Fruit fly (Drosophila melanogaster) whole organism, prepupa: ENCODE data around the gene Inx3.

Experiments
- Blimp-1 ChIP-seq: fragments of 200-800 bp; sonication (Bioruptor generic); optimal IDR thresholded peaks from 3 replicates; lab custom pipeline; 2017; ENCODE audit warnings: missing biosample characterization, missing genetic modification characterization, mild to moderate bottlenecking, moderate library complexity, missing genetic modification reagents
- CG10631 ChIP-seq: fragments of 200-800 bp; sonication (Bioruptor generic); optimal IDR thresholded peaks from 2 replicates; lab custom pipeline; 2016; ENCODE audit warnings: missing biosample characterization, missing genetic modification characterization
- CG10669 ChIP-seq: fragments of 200-800 bp; sonication (Bioruptor generic); optimal IDR thresholded peaks from 3 replicates; lab custom pipeline; 2018; ENCODE audit warnings: missing biosample characterization, mild to moderate bottlenecking, missing genetic modification characterization, moderate library complexity
- CG11294 ChIP-seq: fragments of 200-800 bp; sonication (Bioruptor generic); IDR thresholded peaks from 2 replicates; pipeline ENCODE4 v1.3.6; 2022; ENCODE audit warnings: missing biosample characterization, missing genetic modification characterization
- CG11762 ChIP-seq: fragments of 200-800 bp; sonication (Bioruptor generic); optimal IDR thresholded peaks from 3 replicates; lab custom pipeline; 2016; ENCODE audit warnings: missing biosample characterization, missing genetic modification characterization; ENCODE audit not compliant: insufficient read depth
- CG15336 ChIP-seq: fragments of 200-800 bp; sonication (Bioruptor generic); IDR thresholded peaks from 2 replicates; pipeline ENCODE4 v1.3.6; 2022; ENCODE audit warnings: missing biosample characterization, missing genetic modification characterization
- CG1621 ChIP-seq: fragments of 200-800 bp; sonication (Bioruptor generic); optimal IDR thresholded peaks from 3 replicates; lab custom pipeline; 2018; ENCODE audit warnings: missing biosample characterization, mild to moderate bottlenecking, missing genetic modification characterization
- CG3032 ChIP-seq: fragments of 200-800 bp; optimal IDR thresholded peaks from 2 replicates; lab custom pipeline; 2019; ENCODE audit warnings: missing biosample characterization, mild to moderate bottlenecking, missing genetic modification characterization, moderate library complexity
- CG31627 ChIP-seq: fragments of 200-800 bp; sonication (Bioruptor generic); optimal IDR thresholded peaks from 3 replicates; lab custom pipeline; 2016; ENCODE audit warnings: missing biosample characterization, missing genetic modification characterization
- CG32006 ChIP-seq: fragments of 200-800 bp; sonication (Bioruptor generic); optimal IDR thresholded peaks from 3 replicates; lab custom pipeline; 2017; ENCODE audit warnings: missing biosample characterization, mild to moderate bottlenecking, missing genetic modification characterization
- CG3919 ChIP-seq: fragments of 200-800 bp; sonication (Bioruptor generic); optimal IDR thresholded peaks from 3 replicates; lab custom pipeline; 2016; ENCODE audit warnings: missing biosample characterization, missing genetic modification characterization
- CG4318 ChIP-seq: fragments of 200-800 bp; sonication (Bioruptor generic); optimal IDR thresholded peaks from 3 replicates; lab custom pipeline; 2017; ENCODE audit warnings: missing biosample characterization, mild to moderate bottlenecking, missing genetic modification characterization
- CG6276 ChIP-seq: fragments of 200-800 bp; sonication (Bioruptor generic); optimal IDR thresholded peaks from 2 replicates; lab custom pipeline; 2017; ENCODE audit warnings: missing biosample characterization, mild to moderate bottlenecking, missing genetic modification characterization
- CG6808 ChIP-seq: fragments of 200-800 bp; sonication (Bioruptor generic); optimal IDR thresholded peaks from 3 replicates; lab custom pipeline; 2017; ENCODE audit warnings: missing biosample characterization, missing genetic modification characterization, mild to moderate bottlenecking, moderate library complexity, missing genetic modification reagents
- CG6854 ChIP-seq: fragments of 200-800 bp; sonication (Bioruptor generic); optimal IDR thresholded peaks from 2 replicates; lab custom pipeline; 2017; ENCODE audit warnings: missing biosample characterization, mild to moderate bottlenecking, missing genetic modification characterization
- CG8119 ChIP-seq: fragments of 200-800 bp; sonication (Bioruptor generic); IDR thresholded peaks from 3 replicates; pipeline ENCODE4 v1.3.6; 2022; ENCODE audit warnings: missing biosample characterization, missing genetic modification characterization
- CG8319 ChIP-seq: fragments of 200-800 bp; sonication (Bioruptor generic); optimal IDR thresholded peaks from 3 replicates; lab custom pipeline; 2016; ENCODE audit warnings: missing biosample characterization, missing genetic modification characterization
- Eip75B ChIP-seq: fragments of 200-800 bp; sonication (Bioruptor generic); optimal IDR thresholded peaks from 3 replicates; lab custom pipeline; 2016; ENCODE audit warnings: missing biosample characterization, missing genetic modification characterization
- Eip78C ChIP-seq: fragments of 200-800 bp; sonication (Bioruptor generic); peaks from one replicate; lab custom pipeline; 2016; ENCODE audit warnings: missing biosample characterization, missing genetic modification characterization
- Eip93F ChIP-seq: fragments of 200-800 bp; sonication (Bioruptor generic); optimal IDR thresholded peaks from 2 replicates; lab custom pipeline; 2016; ENCODE audit warnings: missing biosample characterization, mild to moderate bottlenecking, missing genetic modification characterization
- Ets21C ChIP-seq: fragments of 200-800 bp; sonication (Bioruptor generic); optimal IDR thresholded peaks from 3 replicates; lab custom pipeline; 2016; ENCODE audit warnings: missing biosample characterization, missing genetic modification characterization
- Ets96B ChIP-seq: fragments of 200-800 bp; optimal IDR thresholded peaks from 2 replicates; lab custom pipeline; 2019; ENCODE audit warnings: missing biosample characterization, mild to moderate bottlenecking, missing genetic modification characterization, moderate library complexity
- Hr38 ChIP-seq: sonication (Bioruptor generic); optimal IDR thresholded peaks from 2 replicates; lab custom pipeline; 2016; ENCODE audit warnings: missing biosample characterization, missing genetic modification characterization
- Hr39 ChIP-seq: fragments of 200-800 bp; sonication (Bioruptor generic); optimal IDR thresholded peaks from 2 replicates; lab custom pipeline; 2016; ENCODE audit warnings: missing biosample characterization, missing genetic modification characterization
- Hr4 ChIP-seq: fragments of 200-800 bp; sonication (Bioruptor generic); optimal IDR thresholded peaks from 3 replicates; lab custom pipeline; 2016; ENCODE audit warnings: missing biosample characterization, missing genetic modification characterization
- Lpt ChIP-seq: fragments of 200-800 bp; sonication (Bioruptor generic); optimal IDR thresholded peaks from 3 replicates; lab custom pipeline; 2016; ENCODE audit warnings: missing biosample characterization, missing genetic modification characterization
- Met ChIP-seq: fragments of 200-800 bp; sonication (Bioruptor generic); optimal IDR thresholded peaks from 3 replicates; lab custom pipeline; 2016; ENCODE audit warnings: missing biosample characterization, missing genetic modification characterization
- OdsH ChIP-seq: fragments of 200-800 bp; sonication (Bioruptor generic); optimal IDR thresholded peaks from 3 replicates; lab custom pipeline; 2016; ENCODE audit warnings: missing biosample characterization, missing genetic modification characterization
- Smox ChIP-seq: fragments of 200-800 bp; sonication (Bioruptor generic); optimal IDR thresholded peaks from 3 replicates; lab custom pipeline; 2016; ENCODE audit warnings: missing biosample characterization, missing genetic modification characterization
- Sox102F ChIP-seq: fragments of 200-800 bp; sonication (Bioruptor generic); optimal IDR thresholded peaks from 2 replicates; lab custom pipeline; 2016; ENCODE audit warnings: missing biosample characterization, mild to moderate bottlenecking, missing genetic modification characterization
- Sox14 ChIP-seq: fragments of 200-800 bp; sonication (Bioruptor generic); optimal IDR thresholded peaks from 3 replicates; lab custom pipeline; 2016; ENCODE audit warnings: missing biosample characterization, missing genetic modification characterization
- Sox15 ChIP-seq: fragments of 200-800 bp; sonication (Bioruptor generic); optimal IDR thresholded peaks from 3 replicates; lab custom pipeline; 2016; ENCODE audit warnings: missing biosample characterization, missing genetic modification characterization
- achi ChIP-seq: fragments of 200-800 bp; sonication (Bioruptor generic); optimal IDR thresholded peaks from 3 replicates; lab custom pipeline; 2016; ENCODE audit warnings: missing biosample characterization, missing genetic modification characterization
- dac ChIP-seq: fragments of 200-800 bp; sonication (Bioruptor generic); optimal IDR thresholded peaks from 2 replicates; lab custom pipeline; 2017; ENCODE audit warnings: missing biosample characterization, mild to moderate bottlenecking, missing genetic modification characterization
- esn ChIP-seq: fragments of 200-800 bp; sonication (Bioruptor generic); optimal IDR thresholded peaks from 2 replicates; lab custom pipeline; 2016; ENCODE audit warnings: missing biosample characterization, mild to moderate bottlenecking, missing genetic modification characterization, moderate library complexity
- fd59A ChIP-seq: fragments of 200-800 bp; sonication (Bioruptor generic); optimal IDR thresholded peaks from 2 replicates; lab custom pipeline; 2017; ENCODE audit warnings: missing biosample characterization, mild to moderate bottlenecking, missing genetic modification characterization, missing genetic modification reagents
- fkh ChIP-seq: fragments of 200-800 bp; sonication (Bioruptor generic); optimal IDR thresholded peaks from 3 replicates; lab custom pipeline; 2017; ENCODE audit warnings: missing biosample characterization, mild to moderate bottlenecking, missing genetic modification characterization, moderate library complexity
- lz ChIP-seq: fragments of 200-800 bp; sonication (Bioruptor generic); optimal IDR thresholded peaks from 3 replicates; lab custom pipeline; 2016; ENCODE audit warnings: missing biosample characterization, missing genetic modification characterization
- net ChIP-seq: fragments of 200-800 bp; sonication (Bioruptor generic); optimal IDR thresholded peaks from 3 replicates; lab custom pipeline; 2016; ENCODE audit warnings: missing biosample characterization, missing genetic modification characterization
- pdm3 ChIP-seq: fragments of 200-800 bp; sonication (Bioruptor generic); optimal IDR thresholded peaks from 3 replicates; lab custom pipeline; 2016; ENCODE audit warnings: missing biosample characterization, missing genetic modification characterization
- spab ChIP-seq: fragments of 200-800 bp; sonication (Bioruptor generic); optimal IDR thresholded peaks from 2 replicates; lab custom pipeline; 2017; ENCODE audit warnings: missing biosample characterization, mild to moderate bottlenecking, missing genetic modification characterization, missing genetic modification reagents
- ss ChIP-seq, 2 experiments: fragments of 200-800 bp; sonication (Bioruptor generic); optimal IDR thresholded peaks; 2 replicates in 1 of 2; 3 replicates in 1 of 2; lab custom pipeline; 2017 to 2018; ENCODE audit warnings: mild to moderate bottlenecking in 2 of 2, missing biosample characterization in 2 of 2, missing genetic modification characterization in 2 of 2, moderate library complexity in 1 of 2
- svp ChIP-seq: fragments of 200-800 bp; sonication (Bioruptor generic); peaks from one replicate; lab custom pipeline; 2016; ENCODE audit warnings: missing biosample characterization, missing genetic modification characterization
- vri ChIP-seq: fragments of 200-800 bp; sonication (Bioruptor generic); optimal IDR thresholded peaks from 3 replicates; lab custom pipeline; 2016; ENCODE audit warnings: missing biosample characterization, mild to moderate bottlenecking, missing genetic modification characterization

Inx3 gene

DNA sequence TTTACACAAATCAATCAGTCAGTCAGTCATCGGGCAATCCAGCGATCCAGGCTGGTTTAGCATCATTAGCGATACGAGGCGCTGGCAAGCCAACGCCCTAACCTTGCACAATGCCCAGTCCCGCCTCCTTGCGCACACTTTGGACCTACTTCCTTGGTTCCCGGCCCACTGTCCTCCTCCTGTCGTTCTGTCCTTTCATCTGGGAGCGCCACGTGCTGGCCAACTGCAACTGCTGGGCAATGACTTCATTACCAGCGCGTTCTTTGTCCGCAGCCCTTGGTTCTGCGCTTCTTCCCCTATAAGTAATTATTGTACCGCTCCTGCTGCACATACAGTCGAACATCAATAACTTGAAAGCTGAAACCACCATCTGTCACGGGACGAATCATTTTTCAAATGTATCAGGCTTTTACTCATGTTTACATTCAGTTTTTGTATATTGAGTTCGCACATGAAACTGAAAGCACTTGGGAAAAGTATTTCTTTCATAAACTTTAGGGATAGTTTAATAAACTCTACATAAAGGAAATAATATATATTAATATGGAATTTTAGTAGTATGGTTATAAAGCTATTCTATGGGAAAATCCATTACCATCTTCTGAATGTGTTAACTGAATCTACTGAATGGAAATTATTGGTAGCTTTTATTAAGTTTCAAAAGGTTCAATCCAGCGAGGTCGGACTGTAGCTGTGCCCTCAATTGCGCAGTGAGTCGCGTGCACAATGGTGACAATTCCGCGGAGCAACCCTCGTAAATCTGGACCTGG, 11.6 kb downstream of the Inx3 start (continued):
- peak; percentile 3 for TF ChIP-seq fd59A
- no peak for TF ChIP-seq Eip93F (GFP tag; lab: Kevin White, UChicago)
- TF ChIP-seq CG8319 (GFP tag; lab: Kevin White, UChicago): peak; percentile 26
- TF ChIP-seq CG6808 (GFP tag; lab: Kevin White, UChicago): peak; percentile 69
- TF ChIP-seq fkh (GFP tag; lab: Kevin White, UChicago): no peak
- TF ChIP-seq lz: peak; percentile 34
- TF ChIP-seq Blimp-1 (GFP tag; lab: Kevin White, UChicago): no peak
- TF ChIP-seq Ets21C (GFP tag; lab: Kevin White, UChicago): peak; percentile 10
- peak; percentile 23 for TF ChIP-seq CG31627 (GFP tag; lab: Kevin White, UChicago)
- peak; percentile 59 for TF ChIP-seq esn (GFP tag; lab: Kevin White, UChicago)
- peak; percentile 35 for TF ChIP-seq CG11762 (GFP tag; lab: Kevin White, UChicago)
- no peak for TF ChIP-seq CG15336
- peak; percentile 18 for TF ChIP-seq Sox15 (GFP tag; lab: Kevin White, UChicago)
- peak; percentile 33 for TF ChIP-seq Hr4 (GFP tag; lab: Kevin White, UChicago)
- no peak for TF ChIP-seq CG1621 (tag; lab: Kevin White, UChicago)
- peak; percentile 49 for TF ChIP-seq CG32006 (GFP tag; lab: Kevin White, UChicago)
- TF ChIP-seq Sox102F (GFP tag; lab: Kevin White, UChicago): peak; percentile 6
- peak; percentile 85 for TF ChIP-seq Eip78C
- no peak for TF ChIP-seq CG8119
- TF ChIP-seq CG4318 (GFP tag; lab: Kevin White, UChicago): no peak
- peak; percentile 47 for TF ChIP-seq Smox (GFP tag; lab: Kevin White, UChicago)
- peak; percentile 42 for TF ChIP-seq pdm3 (GFP tag; lab: Kevin White, UChicago)
- TF ChIP-seq Hr39 (GFP tag; lab: Kevin White, UChicago): peak; percentile 17

DNA sequence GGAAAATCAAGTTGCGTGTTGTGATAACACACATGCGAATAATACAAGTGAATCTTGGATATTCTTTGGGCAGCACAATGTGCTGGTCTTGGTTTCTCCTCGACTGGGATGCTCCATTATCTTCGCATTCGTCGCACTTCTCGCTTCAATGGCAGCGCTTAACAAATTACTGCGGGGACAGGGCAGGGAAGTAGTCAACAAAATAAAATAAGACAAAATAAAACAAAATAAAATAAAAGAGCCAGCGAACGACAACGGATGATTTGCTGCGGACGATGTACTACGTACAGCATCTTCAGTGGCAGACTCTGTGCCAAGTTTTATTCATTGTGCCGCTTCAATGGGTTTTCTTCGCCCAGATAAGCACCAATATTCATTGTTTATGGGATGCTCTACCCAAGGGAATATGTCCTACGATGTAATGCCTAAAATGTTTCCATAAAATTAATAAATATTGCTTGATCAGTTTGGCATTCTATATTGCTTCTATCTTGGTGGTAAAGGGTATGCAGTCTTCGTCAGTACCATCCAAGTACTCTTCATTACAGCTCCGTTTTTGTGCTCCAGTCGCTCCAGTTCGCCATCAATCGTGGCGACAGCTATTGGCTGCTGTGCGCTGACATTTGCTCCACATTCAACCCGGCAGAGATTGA, 12.3 kb downstream of the Inx3 start:
- TF ChIP-seq CG6808 (GFP tag; lab: Kevin White, UChicago) (peak; percentile 88), CG11294 (GFP tag; lab: Robert Waterston, UW) (0 out of 2 replicates have a peak, but pooled peaks have one; percentile 7), Sox14 (peak; percentile 64), CG4318 (GFP tag; lab: Kevin White, UChicago) (peak; percentile 27), OdsH (peak; percentile 72), CG31627 (GFP tag; lab: Kevin White, UChicago) (peak; percentile 29), CG8319 (GFP tag; lab: Kevin White, UChicago) (peak; percentile 52), lz (peak; percentile 47), Ets96B (tag; lab: Kevin White, UChicago) (peak; percentile 75), ss (GFP tag; optimal IDR thresholded peaks at IDR 0.05; lab: Kevin White, UChicago) (peak; percentile 77 to 85), svp (GFP tag; lab: Kevin White, UChicago) (peak; percentile 80), net (GFP tag; lab: Kevin White, UChicago) (peak; percentile 61), pdm3 (GFP tag; lab: Kevin White, UChicago) (peak; percentile 67), CG11762 (GFP tag; lab: Kevin White, UChicago) (peak; percentile 55), Eip75B (GFP tag; lab: Kevin White, UChicago) (peak; percentile 79), CG10669 (GFP tag; lab: Kevin White, UChicago) (peak; percentile 77), CG3919 (GFP tag; lab: Kevin White, UChicago) (peak; percentile 74), fd59A (peak; percentile 62), Ets21C (GFP tag; lab: Kevin White, UChicago) (peak; percentile 16), CG10631 (GFP tag; lab: Kevin White, UChicago) (peak; percentile 57), achi (GFP tag; lab: Kevin White, UChicago) (peak; percentile 66), Lpt (GFP tag; lab: Kevin White, UChicago) (peak; percentile 47), CG8119 (peak; percentile 66), CG6854 (GFP tag; lab: Kevin White, UChicago) (no peak), Hr4 (GFP tag; lab: Kevin White, UChicago) (peak; percentile 64), CG6276 (GFP tag; lab: Kevin White, UChicago) (peak; percentile 92), vri (GFP tag; lab: Kevin White, UChicago) (no peak), Hr38 (GFP tag; lab: Kevin White, UChicago) (no peak), CG15336 (peak; percentile 62), CG3032 (tag; lab: Kevin White, UChicago) (peak; percentile 75), dac (GFP tag; lab: Kevin White, UChicago) (no peak), spab (GFP tag; lab: Kevin White, UChicago) (peak; percentile 82), Hr39 (GFP tag; lab: Kevin White, UChicago) (peak; percentile 22), Met (GFP tag; lab: Kevin White, UChicago) (peak; percentile 16), Blimp-1 (GFP tag; lab: Kevin White, UChicago) (peak; percentile 6)
